Fruit fly (Drosophila melanogaster) whole organism, embryonic: ENCODE results near the gene Eig71Ek.
A peak's percentile ranks its signal among the peaks of the same experiment; 100 is the strongest.

Source experiments
- Ada2b ChIP-seq: fragments of 200-800 bp; sonication (Bioruptor generic); IDR thresholded peaks from 2 replicates; pipeline ENCODE4 v1.3.6; 2022; ENCODE audit warnings: missing biosample characterization, missing genetic modification characterization
- Antp ChIP-seq: fragments of 200-800 bp; sonication (Bioruptor generic); optimal IDR thresholded peaks from 3 replicates; lab custom pipeline; 2016; ENCODE audit warnings: missing biosample characterization, missing genetic modification characterization
- Atf-2 ChIP-seq: fragments of 200-800 bp; sonication (Bioruptor generic); optimal IDR thresholded peaks from 2 replicates; lab custom pipeline; 2016; ENCODE audit warnings: missing biosample characterization, missing genetic modification characterization
- Bdp1 ChIP-seq: fragments of 200-800 bp; sonication (Bioruptor generic); optimal IDR thresholded peaks from 3 replicates; lab custom pipeline; 2016; ENCODE audit warnings: missing biosample characterization, missing genetic modification characterization
- Blimp-1 ChIP-seq: fragments of 200-800 bp; sonication (Bioruptor generic); optimal IDR thresholded peaks from 3 replicates; lab custom pipeline; 2018; ENCODE audit warnings: missing biosample characterization, missing genetic modification characterization, mild to moderate bottlenecking, moderate library complexity, missing genetic modification reagents
- CG10431 ChIP-seq: fragments of 200-800 bp; sonication (Bioruptor generic); optimal IDR thresholded peaks from 3 replicates; lab custom pipeline; 2018; ENCODE audit warnings: missing biosample characterization, mild to moderate bottlenecking, missing genetic modification characterization
- CG18011 ChIP-seq: fragments of 200-800 bp; sonication (Bioruptor generic); optimal IDR thresholded peaks from 2 replicates; lab custom pipeline; 2017; ENCODE audit warnings: missing biosample characterization, missing genetic modification characterization, mild to moderate bottlenecking, moderate library complexity, missing genotype
- CG2678 ChIP-seq: fragments of 200-800 bp; sonication (Bioruptor generic); optimal IDR thresholded peaks from 3 replicates; lab custom pipeline; 2019; ENCODE audit warnings: missing biosample characterization, mild to moderate bottlenecking, missing genetic modification characterization, moderate library complexity
- CG2712 ChIP-seq: fragments of 200-800 bp; optimal IDR thresholded peaks from 3 replicates; lab custom pipeline; 2019; ENCODE audit warnings: missing biosample characterization, mild to moderate bottlenecking, missing genetic modification characterization, moderate library complexity
- CG3163 ChIP-seq: fragments of 200-800 bp; sonication (Bioruptor generic); optimal IDR thresholded peaks from 3 replicates; lab custom pipeline; 2016; ENCODE audit warnings: missing biosample characterization, missing genetic modification characterization
- CG34376 ChIP-seq: fragments of 200-800 bp; sonication (Bioruptor generic); optimal IDR thresholded peaks from 2 replicates; lab custom pipeline; 2018; ENCODE audit warnings: missing biosample characterization, mild to moderate bottlenecking, missing genetic modification characterization
- CG4360 ChIP-seq: fragments of 200-800 bp; sonication (Bioruptor generic); IDR thresholded peaks from 2 replicates; pipeline ENCODE4 v1.3.6; 2022; ENCODE audit warnings: missing biosample characterization, missing genetic modification characterization
- CG4730 ChIP-seq: fragments of 200-800 bp; sonication (Bioruptor generic); IDR thresholded peaks from 2 replicates; pipeline ENCODE4 v1.3.6; 2022; ENCODE audit warnings: missing biosample characterization, missing genetic modification characterization
- CG4854 ChIP-seq: fragments of 200-800 bp; sonication (Bioruptor generic); optimal IDR thresholded peaks from 2 replicates; lab custom pipeline; 2016; ENCODE audit warnings: missing biosample characterization, missing genetic modification characterization, inconsistent platforms
- CG6683 ChIP-seq: fragments of 200-800 bp; sonication (Bioruptor generic); optimal IDR thresholded peaks from 2 replicates; lab custom pipeline; 2017; ENCODE audit warnings: missing biosample characterization, mild to moderate bottlenecking, missing genetic modification characterization, missing genetic modification reagents
- CG6765 ChIP-seq: fragments of 200-800 bp; sonication (Bioruptor generic); optimal IDR thresholded peaks from 3 replicates; lab custom pipeline; 2017; ENCODE audit warnings: missing biosample characterization, mild to moderate bottlenecking, missing genetic modification characterization
- CG7839 ChIP-seq: fragments of 200-800 bp; sonication (Bioruptor generic); optimal IDR thresholded peaks from 3 replicates; lab custom pipeline; 2018; ENCODE audit warnings: missing biosample characterization, mild to moderate bottlenecking, missing genetic modification characterization, moderate library complexity
- CG7963 ChIP-seq: fragments of 200-800 bp; sonication (Bioruptor generic); IDR thresholded peaks from 3 replicates; pipeline ENCODE4 v1.3.6; 2022; ENCODE audit warnings: missing biosample characterization, missing genetic modification characterization; ENCODE audit not compliant: partially characterized antibody
- CG9932 ChIP-seq: fragments of 200-800 bp; sonication (Bioruptor generic); IDR thresholded peaks from 2 replicates; pipeline ENCODE4 v1.3.6; 2022; ENCODE audit warnings: missing biosample characterization, missing genetic modification characterization
- CTCF ChIP-seq: fragments of 200-800 bp; sonication (Bioruptor generic); optimal IDR thresholded peaks from 2 replicates; lab custom pipeline; 2017; ENCODE audit warnings: missing biosample characterization, mild to moderate bottlenecking, missing genetic modification characterization, moderate library complexity
- D ChIP-seq, 2 experiments: fragments of 200-800 bp in 1 of 2; fragments of >200 bp in 1 of 2; sonication (Bioruptor generic) in 1 of 2; optimal IDR thresholded peaks; 2 replicates in 1 of 2; 3 replicates in 1 of 2; lab custom pipeline; 2017; ENCODE audit warnings: mild to moderate bottlenecking in 1 of 2, missing biosample characterization in 1 of 2, missing genetic modification characterization in 1 of 2, missing genetic modification reagents in 1 of 2
- D19A ChIP-seq: fragments of 200-800 bp; optimal IDR thresholded peaks from 3 replicates; lab custom pipeline; 2019; ENCODE audit warnings: missing biosample characterization, mild to moderate bottlenecking, missing genetic modification characterization, moderate library complexity
- D19B ChIP-seq: fragments of 200-800 bp; sonication (Bioruptor generic); optimal IDR thresholded peaks from 2 replicates; lab custom pipeline; 2017; ENCODE audit warnings: missing biosample characterization, mild to moderate bottlenecking, missing genetic modification characterization
- Dip2 ChIP-seq: fragments of 200-800 bp; sonication (Bioruptor generic); IDR thresholded peaks from 2 replicates; pipeline ENCODE4 v1.3.6; 2022; ENCODE audit warnings: missing biosample characterization, missing genetic modification characterization
- E2f2 ChIP-seq: fragments of 200-800 bp; sonication (Bioruptor generic); IDR thresholded peaks from 2 replicates; pipeline ENCODE4 v1.3.6; 2022; ENCODE audit warnings: missing biosample characterization, missing genetic modification characterization
- H15 ChIP-seq: fragments of 200-800 bp; sonication (Bioruptor generic); IDR thresholded peaks from 3 replicates; pipeline ENCODE4 v1.3.6; 2022; ENCODE audit warnings: missing biosample characterization, missing genetic modification characterization
- Hmr ChIP-seq: fragments of 200-800 bp; sonication (Bioruptor generic); optimal IDR thresholded peaks from 3 replicates; lab custom pipeline; 2017; ENCODE audit warnings: mild to moderate bottlenecking, missing biosample characterization, missing genetic modification reagents, missing genetic modification characterization
- Lhr ChIP-seq: fragments of 200-800 bp; sonication (Bioruptor generic); optimal IDR thresholded peaks from 3 replicates; lab custom pipeline; 2017; ENCODE audit warnings: mild to moderate bottlenecking, missing biosample characterization, missing genetic modification reagents, missing genetic modification characterization
- Med ChIP-seq: fragments of 200-800 bp; sonication (Bioruptor generic); peaks from one replicate; lab custom pipeline; 2016; ENCODE audit warnings: missing biosample characterization, missing genetic modification characterization, mild to moderate bottlenecking, inconsistent platforms, moderate library complexity
- Poxn ChIP-seq: fragments of 200-800 bp; sonication (Bioruptor generic); IDR thresholded peaks from 2 replicates; pipeline ENCODE4 v1.3.6; 2022; ENCODE audit warnings: missing biosample characterization, missing genetic modification characterization
- Tbp ChIP-seq: fragments of >200 bp; optimal IDR thresholded peaks from 2 replicates; lab custom pipeline; 2018; ENCODE audit warnings: missing biosample characterization, missing genetic modification characterization
- Vsx1 ChIP-seq: fragments of 200-800 bp; sonication (Bioruptor generic); optimal IDR thresholded peaks from 2 replicates; lab custom pipeline; 2017; ENCODE audit warnings: missing biosample characterization, mild to moderate bottlenecking, missing genetic modification characterization, missing genetic modification reagents
- ap ChIP-seq: fragments of 200-800 bp; sonication (Bioruptor generic); IDR thresholded peaks from 2 replicates; pipeline ENCODE4 v1.3.6; 2022; ENCODE audit warnings: missing biosample characterization, missing genetic modification characterization
- cato ChIP-seq: fragments of 200-800 bp; sonication (Bioruptor generic); optimal IDR thresholded peaks from 2 replicates; lab custom pipeline; 2016; ENCODE audit warnings: missing biosample characterization, missing genetic modification characterization, borderline replicate concordance
- cg ChIP-seq: fragments of 200-800 bp; sonication (Bioruptor generic); optimal IDR thresholded peaks from 3 replicates; lab custom pipeline; 2019; ENCODE audit warnings: missing biosample characterization, mild to moderate bottlenecking, missing genetic modification characterization, moderate library complexity
- crol ChIP-seq: fragments of 200-800 bp; sonication (Bioruptor generic); IDR thresholded peaks from 2 replicates; pipeline ENCODE4 v1.3.6; 2022; ENCODE audit warnings: missing biosample characterization, missing genetic modification characterization
- dysf ChIP-seq: fragments of 200-800 bp; sonication (Bioruptor generic); IDR thresholded peaks from 3 replicates; pipeline ENCODE4 v1.3.6; 2022; ENCODE audit warnings: missing biosample characterization, missing genetic modification characterization
- ftz-f1 ChIP-seq: fragments of 200-800 bp; sonication (Bioruptor generic); optimal IDR thresholded peaks from 2 replicates; lab custom pipeline; 2016; ENCODE audit warnings: missing biosample characterization, missing genetic modification characterization
- h ChIP-seq: fragments of >200 bp; optimal IDR thresholded peaks from 2 replicates; lab custom pipeline; 2017
- lab ChIP-seq: fragments of 200-800 bp; sonication (Bioruptor generic); optimal IDR thresholded peaks from 3 replicates; lab custom pipeline; 2017; ENCODE audit warnings: missing biosample characterization, missing genetic modification characterization, mild to moderate bottlenecking, moderate library complexity, missing genetic modification reagents
- lov ChIP-seq, 2 experiments: fragments of 200-800 bp in 1 of 2; fragments of >200 bp in 1 of 2; sonication (Bioruptor generic) in 1 of 2; IDR thresholded peaks in 1 of 2; optimal IDR thresholded peaks in 1 of 2; 2 replicates in 1 of 2; 3 replicates in 1 of 2; pipeline versions ENCODE4 v1.3.6 to Lab custom; 2017 to 2022; ENCODE audit warnings: missing biosample characterization in 1 of 2, missing genetic modification characterization in 1 of 2
- mld ChIP-seq: fragments of 200-800 bp; sonication (Bioruptor generic); IDR thresholded peaks from 3 replicates; pipeline ENCODE4 v1.3.6; 2022; ENCODE audit warnings: missing biosample characterization, missing genetic modification characterization; ENCODE audit not compliant: partially characterized antibody
- ro ChIP-seq: fragments of 200-800 bp; sonication (Bioruptor generic); IDR thresholded peaks from 2 replicates; pipeline ENCODE4 v1.3.6; 2022; ENCODE audit warnings: missing biosample characterization, missing genetic modification characterization
- row ChIP-seq: fragments of 200-800 bp; sonication (Bioruptor generic); IDR thresholded peaks from 3 replicates; pipeline ENCODE4 v1.3.6; 2022; ENCODE audit warnings: missing biosample characterization, missing genetic modification characterization
- shn ChIP-seq: fragments of 200-800 bp; sonication (Bioruptor generic); optimal IDR thresholded peaks from 3 replicates; lab custom pipeline; 2016; ENCODE audit warnings: missing biosample characterization, missing genetic modification characterization
- toy ChIP-seq: fragments of 200-800 bp; sonication (Bioruptor generic); IDR thresholded peaks from 2 replicates; pipeline ENCODE4 v1.3.6; 2022; ENCODE audit warnings: missing biosample characterization, missing genetic modification characterization
- twi ChIP-seq: fragments of 200-800 bp; optimal IDR thresholded peaks from 2 replicates; lab custom pipeline; 2019; ENCODE audit warnings: missing biosample characterization, mild to moderate bottlenecking, missing genetic modification characterization, moderate library complexity
- vvl ChIP-seq: fragments of 200-800 bp; sonication (Bioruptor generic); IDR thresholded peaks from 2 replicates; pipeline ENCODE4 v1.3.6; 2022; ENCODE audit warnings: missing biosample characterization, missing genetic modification characterization
- z ChIP-seq: fragments of 200-800 bp; sonication (Bioruptor generic); IDR thresholded peaks from 3 replicates; pipeline ENCODE4 v1.3.6; 2022; ENCODE audit warnings: missing biosample characterization, missing genetic modification characterization

The Eig71Ek gene

dm6 chr3L:15625676-15626414 is 35.2 kb upstream of the Eig71Ek start (continued):
- no peak for TF ChIP-seq mld (GFP tag; lab: Robert Waterston, UW)
- peak; percentile 84 for TF ChIP-seq twi
- TF ChIP-seq E2f2 (GFP tag; lab: Robert Waterston, UW) = peak; percentile 90
- TF ChIP-seq Antp = no peak
- TF ChIP-seq ftz-f1 (GFP tag; lab: Kevin White, UChicago) = no peak
- no peak for TF ChIP-seq lov (optimal IDR thresholded peaks at IDR 0.05; lab: Kevin White, UChicago)
- TF ChIP-seq lov (GFP tag; IDR thresholded peaks at IDR 0.05; lab: Robert Waterston, UW) = 0 out of 3 replicates have a peak, but pooled peaks have one; percentile 19
- no peak for TF ChIP-seq z (GFP tag; lab: Robert Waterston, UW)
- no peak for TF ChIP-seq shn (GFP tag; lab: Kevin White, UChicago)
- no peak for TF ChIP-seq CG7963 (GFP tag; lab: Robert Waterston, UW)
- TF ChIP-seq Blimp-1 (GFP tag; lab: Kevin White, UChicago) = peak; percentile 95
- peak; percentile 88 for TF ChIP-seq Hmr (GFP tag; lab: Kevin White, UChicago)
- peak; percentile 9 for TF ChIP-seq CG4854 (GFP tag; lab: Kevin White, UChicago)
- peak; percentile 89 for TF ChIP-seq cg (GFP tag; lab: Kevin White, UChicago)
- TF ChIP-seq crol (GFP tag; lab: Robert Waterston, UW) = no peak; the same call in 1 of the 2 replicates
- TF ChIP-seq dysf = peak; percentile 90
- peak; percentile 50 for TF ChIP-seq CG18011 (GFP tag; lab: Kevin White, UChicago)
- peak; percentile 95 for TF ChIP-seq CG2712
- TF ChIP-seq Bdp1 (GFP tag; lab: Kevin White, UChicago) = no peak
- peak; percentile 85 for TF ChIP-seq row (GFP tag; lab: Robert Waterston, UW)
- peak; percentile 76 for TF ChIP-seq H15 (GFP tag; lab: Robert Waterston, UW)
- peak; percentile 74 for TF ChIP-seq ap
- peak; percentile 79 for TF ChIP-seq CG9932 (GFP tag; lab: Robert Waterston, UW)
- TF ChIP-seq CG2678 (tag; lab: Kevin White, UChicago) = peak; percentile 97
- TF ChIP-seq lab = peak; percentile 90
- peak; percentile 78 for TF ChIP-seq D19B (GFP tag; lab: Kevin White, UChicago)
- TF ChIP-seq CG34376 (GFP tag; lab: Kevin White, UChicago) = no peak
- peak; percentile 62; the same call in 1 of the 2 replicates for TF ChIP-seq ro (GFP tag; lab: Robert Waterston, UW)
- TF ChIP-seq Med (GFP tag; lab: Kevin White, UChicago) = peak; percentile 92
- peak; percentile 29 for TF ChIP-seq CG3163 (GFP tag; lab: Kevin White, UChicago)
- no peak for TF ChIP-seq D (optimal IDR thresholded peaks at IDR 0.05; lab: Kevin White, UChicago)
- peak; percentile 92 for TF ChIP-seq D (GFP tag; optimal IDR thresholded peaks at IDR 0.05; lab: Kevin White, UChicago)
- TF ChIP-seq vvl = peak; percentile 84
- TF ChIP-seq Tbp (GFP tag; lab: Kevin White, UChicago) = no peak
- TF ChIP-seq Poxn (GFP tag; lab: Robert Waterston, UW) = no peak
- TF ChIP-seq CG6683 (GFP tag; lab: Kevin White, UChicago) = peak; percentile 84
- peak; percentile 70 for TF ChIP-seq Lhr (GFP tag; lab: Kevin White, UChicago)
- no peak for TF ChIP-seq Dip2
- peak; percentile 96 for TF ChIP-seq CG7839 (tag; lab: Kevin White, UChicago)
- TF ChIP-seq Ada2b (GFP tag; lab: Robert Waterston, UW) = peak; percentile 83
- TF ChIP-seq CG6765 = peak; percentile 83
- TF ChIP-seq D19A (tag; lab: Kevin White, UChicago) = peak; percentile 92
- peak; percentile 42 for TF ChIP-seq CTCF
- peak; percentile 66 for TF ChIP-seq cato (GFP tag; lab: Kevin White, UChicago)
- TF ChIP-seq CG4360 (GFP tag; lab: Robert Waterston, UW) = peak; percentile 45; the same call in 1 of the 2 replicates
- no peak for TF ChIP-seq h (lab: Kevin White, UChicago)
- peak; percentile 87 for TF ChIP-seq Vsx1 (GFP tag; lab: Kevin White, UChicago)
- TF ChIP-seq CG10431 = peak; percentile 41
- TF ChIP-seq CG4730 (GFP tag; lab: Robert Waterston, UW) = peak; percentile 78
- peak; percentile 20 for TF ChIP-seq Atf-2 (GFP tag; lab: Kevin White, UChicago)
- peak; percentile 37; the same call in 1 of the 2 replicates for TF ChIP-seq toy (GFP tag; lab: Robert Waterston, UW)
